Worm (Caenorhabditis elegans) whole organism, L2 larva: ENCODE results near the gene fbxc-15.
A peak's percentile ranks its signal among the peaks of the same experiment; 100 is the strongest.
"Not testable (repeated sequence)": the region's sequence is repeated elsewhere in the genome, so short reads cannot be mapped to it uniquely, and the experiment has no call there.

Experiments used
- F13H6.1 ChIP-seq: sonication (generic microtip); optimal IDR thresholded peaks from 2 replicates; lab custom pipeline; 2016; ENCODE audit warnings: missing genetic modification characterization, missing compliant biosample characterization
- R02D3.7 ChIP-seq: fragments of 150-350 bp; optimal IDR thresholded peaks from 2 replicates; lab custom pipeline; 2014; ENCODE audit warnings: missing biosample characterization, missing genetic modification characterization
- ama-1 ChIP-seq: fragments of 150-350 bp; optimal IDR thresholded peaks from 2 replicates; lab custom pipeline; 2018; ENCODE audit warnings: inconsistent platforms
- dmd-4 ChIP-seq: sonication (generic microtip); optimal IDR thresholded peaks from 2 replicates; lab custom pipeline; 2017; ENCODE audit warnings: missing biosample characterization, missing genetic modification characterization
- elt-1 ChIP-seq: fragments of 150-350 bp; optimal IDR thresholded peaks from 2 replicates; lab custom pipeline; 2014; ENCODE audit warnings: missing biosample characterization, missing genetic modification characterization
- fos-1 ChIP-seq: fragments of 150-350 bp; optimal IDR thresholded peaks from 2 replicates; lab custom pipeline; 2014; ENCODE audit warnings: missing biosample characterization, missing genetic modification characterization
- lin-13 ChIP-seq: fragments of 150-350 bp; optimal IDR thresholded peaks from 2 replicates; lab custom pipeline; 2014; ENCODE audit warnings: missing biosample characterization, missing genetic modification reagents, missing genetic modification characterization
- lin-39 ChIP-seq: fragments of 150-350 bp; optimal IDR thresholded peaks from 2 replicates; lab custom pipeline; 2014; ENCODE audit warnings: missing biosample characterization, missing genetic modification reagents, missing genetic modification characterization
- mab-5 ChIP-seq: fragments of 150-350 bp; optimal IDR thresholded peaks from 2 replicates; lab custom pipeline; 2014; ENCODE audit warnings: missing biosample characterization, missing genetic modification characterization
- mdl-1 ChIP-seq, 2 experiments: fragments of 150-350 bp in 1 of 2; sonication (generic microtip) in 1 of 2; optimal IDR thresholded peaks; 2 replicates each; lab custom pipeline; 2017; ENCODE audit warnings: missing biosample characterization in 2 of 2, missing genetic modification characterization in 2 of 2
- nhr-10 ChIP-seq: sonication (generic microtip); optimal IDR thresholded peaks from 2 replicates; lab custom pipeline; 2017; ENCODE audit warnings: missing biosample characterization, missing genetic modification characterization
- nhr-11 ChIP-seq: fragments of 150-350 bp; optimal IDR thresholded peaks from 2 replicates; lab custom pipeline; 2014; ENCODE audit warnings: missing biosample characterization, missing genetic modification characterization
- nhr-21 ChIP-seq: fragments of 150-350 bp; optimal IDR thresholded peaks from 2 replicates; lab custom pipeline; 2014; ENCODE audit warnings: missing biosample characterization, missing genetic modification characterization
- nhr-237 ChIP-seq: fragments of 150-350 bp; optimal IDR thresholded peaks from 2 replicates; lab custom pipeline; 2014; ENCODE audit warnings: missing biosample characterization, missing genetic modification characterization
- nhr-6 ChIP-seq: fragments of 150-350 bp; optimal IDR thresholded peaks from 2 replicates; lab custom pipeline; 2014; ENCODE audit warnings: missing biosample characterization, missing genetic modification characterization
- sem-4 ChIP-seq: fragments of 150-350 bp; optimal IDR thresholded peaks from 2 replicates; lab custom pipeline; 2014; ENCODE audit warnings: missing biosample characterization, missing genetic modification reagents, missing genetic modification characterization
- unc-62 ChIP-seq: fragments of 150-350 bp; optimal IDR thresholded peaks from 2 replicates; lab custom pipeline; 2014; ENCODE audit warnings: missing biosample characterization, missing genetic modification reagents, missing genetic modification characterization
- ztf-4 ChIP-seq: fragments of 150-350 bp; optimal IDR thresholded peaks from 2 replicates; lab custom pipeline; 2014; ENCODE audit warnings: missing biosample characterization, missing genetic modification characterization

The fbxc-15 gene

DNA sequence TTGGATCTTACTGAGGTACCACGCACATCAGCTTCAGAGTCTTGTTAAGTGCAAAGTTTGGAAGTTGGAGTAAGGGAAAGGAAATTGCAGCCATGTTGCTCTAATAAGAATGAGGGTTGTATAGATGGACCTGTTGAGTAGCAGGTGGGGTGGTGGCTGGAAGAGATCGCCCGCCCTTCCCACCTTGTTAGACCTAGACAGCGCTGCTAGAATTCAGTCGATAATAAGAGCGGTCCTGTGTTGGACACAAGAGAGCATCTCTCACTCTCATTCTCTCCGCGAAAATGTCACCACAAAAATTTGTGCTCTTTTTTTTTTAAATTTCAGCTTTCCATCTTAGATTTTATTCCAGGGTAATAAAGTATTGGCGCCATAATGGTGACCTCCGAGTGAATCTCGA, 22.1 kb downstream of the fbxc-15 start, which contains the start of the genes fbxb-30 and F45D11.5:
TSS of gene fbxb-30 (minus strand) at position 101 of the 400 bp plus-strand sequence.
TSS of gene F45D11.5 (plus strand) at position 352 of the 400 bp plus-strand sequence.
- TF ChIP-seq unc-62 (GFP tag; lab: Kevin White, UChicago) (no peak), lin-13 (GFP tag; lab: Kevin White, UChicago) (no peak), mdl-1 (tag; optimal IDR thresholded peaks at IDR 0.05; lab: Kevin White, UChicago) (no peak), ama-1 (lab: Kevin White, UChicago) (no peak), nhr-21 (tag; lab: Kevin White, UChicago) (no peak), R02D3.7 (tag; lab: Kevin White, UChicago) (no peak), ztf-4 (tag; lab: Kevin White, UChicago) (no peak)
- TF ChIP-seq, all 48 proteins: peak for 0

ce11 chrII:1006375-1006774, 27.2 kb downstream of the fbxc-15 start, which contains the start of gene F45D11.14:
F45D11.14 (minus strand) TSS chrII:1006475.
- TF ChIP-seq nhr-11; elt-1 (tag; lab: Kevin White, UChicago); lin-39 (tag; lab: Kevin White, UChicago): not testable (repeated sequence)

ce11 chrII:1024684-1025083, 45.5 kb downstream of the fbxc-15 start, which contains the start of gene btb-11:
btb-11 (minus strand) TSS chrII:1024784.
- not testable (repeated sequence) for TF ChIP-seq dmd-4 (tag; lab: Kevin White, UChicago); F13H6.1; nhr-6

DNA sequence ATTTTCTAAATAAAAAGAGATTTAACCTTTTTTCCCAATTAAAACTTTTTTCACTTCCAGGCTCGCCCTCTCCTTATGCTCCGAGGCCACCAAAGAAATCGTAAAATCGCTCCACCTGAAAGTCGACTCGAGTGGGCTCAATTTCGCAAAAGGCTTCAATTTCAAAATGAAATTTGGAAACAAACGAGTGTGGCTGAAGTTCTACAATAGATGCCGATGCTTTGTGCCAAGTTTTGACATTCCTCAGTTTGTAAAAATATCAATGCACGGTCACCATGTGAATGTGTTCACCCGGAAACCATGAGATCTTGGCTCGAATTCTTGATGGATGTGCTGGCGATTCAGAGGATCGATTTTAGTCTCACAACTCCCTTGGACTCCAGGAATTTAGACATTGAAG, 47.4 kb downstream of the fbxc-15 start, which contains the start of gene M01D1.12:
TSS of gene M01D1.12 (plus strand) at position 301 of the 400 bp plus-strand sequence.
- TF ChIP-seq sem-4 (tag; lab: Kevin White, UChicago) (no peak), lin-39 (tag; lab: Kevin White, UChicago) (no peak), nhr-6 (no peak), nhr-10 (no peak), nhr-237 (no peak)

- TF ChIP-seq mab-5 (tag; lab: Kevin White, UChicago) (no peak), fos-1 (peak; percentile 23)
These were observed 49.4 kb downstream of the fbxc-15 start, which contains the start of gene math-34 for ce11 chrII:1028602-1029001. math-34 (plus strand) TSS chrII:1028972.
